Worm (Caenorhabditis elegans) whole organism, young adult: Measurements from ENCODE around the gene T21E8.6.

Source experiments
- B0035.1 ChIP-seq: sonication (generic microtip); optimal IDR thresholded peaks from 2 replicates; lab custom pipeline; 2016; ENCODE audit warnings: missing genetic modification characterization, mild to moderate bottlenecking, missing compliant biosample characterization, missing genotype, missing genetic modification reagents
- B0261.1 ChIP-seq: sonication (generic microtip); optimal IDR thresholded peaks from 2 replicates; lab custom pipeline; 2016; ENCODE audit warnings: mild to moderate bottlenecking, missing genetic modification characterization, moderate library complexity, missing compliant biosample characterization
- C17E4.6 ChIP-seq: fragments of 200-800 bp; sonication (Bioruptor generic); IDR thresholded peaks from 2 replicates; pipeline ENCODE4 v1.3.6; 2022; ENCODE audit warnings: missing genetic modification reagents, missing genetic modification characterization, missing compliant biosample characterization
- D2030.7 ChIP-seq: fragments of 200-800 bp; sonication (Bioruptor generic); IDR thresholded peaks from 2 replicates; pipeline ENCODE4 v1.3.6; 2022; ENCODE audit warnings: missing genetic modification reagents, missing genetic modification characterization, missing compliant biosample characterization
- F23B12.7 ChIP-seq: sonication (generic microtip); optimal IDR thresholded peaks from 2 replicates; lab custom pipeline; 2017; ENCODE audit warnings: missing genetic modification characterization, mild to moderate bottlenecking, missing compliant biosample characterization, antibody characterized with exemption, moderate library complexity; ENCODE audit not compliant: insufficient read depth
- F33H1.4 ChIP-seq: fragments of 200-800 bp; sonication (Bioruptor generic); IDR thresholded peaks from 2 replicates; pipeline ENCODE4 v1.3.6; 2022; ENCODE audit warnings: missing genetic modification reagents, missing genetic modification characterization, missing compliant biosample characterization
- F39B2.1 ChIP-seq: fragments of 200-800 bp; sonication (Bioruptor generic); IDR thresholded peaks from 2 replicates; pipeline ENCODE4 v1.3.6; 2022; ENCODE audit warnings: missing genetic modification reagents, missing genetic modification characterization, missing compliant biosample characterization
- F52B5.7 ChIP-seq: sonication (generic microtip); optimal IDR thresholded peaks from 2 replicates; lab custom pipeline; 2016; ENCODE audit warnings: mild to moderate bottlenecking, missing genetic modification characterization, missing compliant biosample characterization
- K12H6.12 ChIP-seq: fragments of 200-800 bp; sonication (Bioruptor generic); optimal IDR thresholded peaks from 2 replicates; lab custom pipeline; 2018; ENCODE audit warnings: mild to moderate bottlenecking, missing genetic modification characterization, missing compliant biosample characterization
- Y53G8AR.9 ChIP-seq: fragments of 200-800 bp; sonication (Bioruptor generic); conservative IDR thresholded peaks from 2 replicates; pipeline ENCODE4 v1.3.6; 2022; ENCODE audit warnings: missing genetic modification reagents, missing genetic modification characterization, missing compliant biosample characterization
- ZK185.1 ChIP-seq: sonication (generic microtip); optimal IDR thresholded peaks from 2 replicates; lab custom pipeline; 2016; ENCODE audit warnings: mild to moderate bottlenecking, missing genetic modification characterization, missing compliant biosample characterization; ENCODE audit not compliant: poor library complexity, severe bottlenecking
- aptf-2 ChIP-seq: fragments of 200-800 bp; sonication (Bioruptor generic); conservative IDR thresholded peaks from 2 replicates; pipeline ENCODE4 v1.3.6; 2022; ENCODE audit warnings: missing genetic modification reagents, missing genetic modification characterization, missing compliant biosample characterization
- athp-1 ChIP-seq: sonication (generic microtip); optimal IDR thresholded peaks from 2 replicates; lab custom pipeline; 2017; ENCODE audit warnings: mild to moderate bottlenecking, missing genetic modification characterization, missing compliant biosample characterization
- attf-5 ChIP-seq: fragments of 200-800 bp; sonication (Bioruptor generic); optimal IDR thresholded peaks from 2 replicates; lab custom pipeline; 2018; ENCODE audit warnings: mild to moderate bottlenecking, missing genetic modification characterization, missing compliant biosample characterization
- cebp-1 ChIP-seq, 2 experiments: fragments of 200-800 bp in 1 of 2; sonication (Bioruptor generic) in 1 of 2; sonication (generic microtip) in 1 of 2; IDR thresholded peaks in 1 of 2; optimal IDR thresholded peaks in 1 of 2; 2 replicates each; pipeline versions ENCODE4 v1.3.6 to Lab custom; 2017 to 2022; ENCODE audit warnings: missing compliant biosample characterization in 2 of 2, missing genetic modification characterization in 2 of 2, mild to moderate bottlenecking in 1 of 2, missing genetic modification reagents in 1 of 2, moderate library complexity in 1 of 2
- ceh-40 ChIP-seq: fragments of 200-800 bp; sonication (Bioruptor generic); IDR thresholded peaks from 2 replicates; pipeline ENCODE4 v1.3.6; 2022; ENCODE audit warnings: missing genetic modification characterization, missing compliant biosample characterization
- ceh-91 ChIP-seq: fragments of 200-800 bp; sonication (Bioruptor generic); IDR thresholded peaks from 2 replicates; pipeline ENCODE4 v1.3.6; 2022; ENCODE audit warnings: missing genetic modification reagents, missing genetic modification characterization, missing compliant biosample characterization
- chd-7 ChIP-seq: sonication (generic microtip); optimal IDR thresholded peaks from 2 replicates; lab custom pipeline; 2016; ENCODE audit warnings: mild to moderate bottlenecking, missing genetic modification characterization, moderate library complexity, missing compliant biosample characterization
- dox-1 ChIP-seq: fragments of 200-800 bp; sonication (Bioruptor generic); IDR thresholded peaks from 2 replicates; pipeline ENCODE4 v1.3.6; 2022; ENCODE audit warnings: missing genetic modification reagents, missing genetic modification characterization, missing compliant biosample characterization
- egl-44 ChIP-seq: fragments of 200-800 bp; sonication (Bioruptor generic); IDR thresholded peaks from 2 replicates; pipeline ENCODE4 v1.3.6; 2022; ENCODE audit warnings: missing genetic modification reagents, missing genetic modification characterization, missing compliant biosample characterization
- ekl-4 ChIP-seq: fragments of 200-800 bp; sonication (Bioruptor generic); IDR thresholded peaks from 2 replicates; pipeline ENCODE4 v1.3.6; 2022; ENCODE audit warnings: missing genetic modification reagents, missing genetic modification characterization, missing compliant biosample characterization
- gei-17 ChIP-seq: fragments of 200-800 bp; sonication (Bioruptor generic); optimal IDR thresholded peaks from 2 replicates; lab custom pipeline; 2018; ENCODE audit warnings: mild to moderate bottlenecking, missing genetic modification characterization, missing compliant biosample characterization
- him-1 ChIP-seq: sonication (generic microtip); optimal IDR thresholded peaks from 2 replicates; lab custom pipeline; 2016; ENCODE audit warnings: missing genotype, missing genetic modification reagents, missing genetic modification characterization, missing compliant biosample characterization
- hmg-1.2 ChIP-seq: fragments of 200-800 bp; sonication (Bioruptor generic); IDR thresholded peaks from 2 replicates; pipeline ENCODE4 v1.3.6; 2022; ENCODE audit warnings: missing genetic modification reagents, missing genetic modification characterization, missing compliant biosample characterization
- lin-40 ChIP-seq: sonication (generic microtip); optimal IDR thresholded peaks from 2 replicates; lab custom pipeline; 2016; ENCODE audit warnings: missing genetic modification characterization, mild to moderate bottlenecking, missing compliant biosample characterization, missing genotype, missing genetic modification reagents
- lsl-1 ChIP-seq: fragments of 200-800 bp; sonication (Bioruptor generic); optimal IDR thresholded peaks from 2 replicates; lab custom pipeline; 2018; ENCODE audit warnings: mild to moderate bottlenecking, missing genetic modification characterization, moderate library complexity, missing compliant biosample characterization
- madf-6 ChIP-seq: fragments of 200-800 bp; sonication (Bioruptor generic); IDR thresholded peaks from 2 replicates; pipeline ENCODE4 v1.3.6; 2022; ENCODE audit warnings: missing genetic modification reagents, missing genetic modification characterization, missing compliant biosample characterization
- nfya-1 ChIP-seq: sonication (generic microtip); optimal IDR thresholded peaks from 2 replicates; lab custom pipeline; 2017; ENCODE audit warnings: antibody characterized with exemption, missing compliant biosample characterization, missing genetic modification characterization, borderline replicate concordance; ENCODE audit not compliant: insufficient read depth
- nfya-2 ChIP-seq: fragments of 200-800 bp; sonication (Bioruptor generic); IDR thresholded peaks from 2 replicates; pipeline ENCODE4 v1.3.6; 2022; ENCODE audit warnings: missing genetic modification reagents, missing genetic modification characterization, missing compliant biosample characterization
- nhr-179 ChIP-seq: sonication (generic microtip); optimal IDR thresholded peaks from 2 replicates; lab custom pipeline; 2016; ENCODE audit warnings: mild to moderate bottlenecking, missing genetic modification characterization, missing compliant biosample characterization
- nhr-80 ChIP-seq: sonication (generic microtip); optimal IDR thresholded peaks from 2 replicates; lab custom pipeline; 2016; ENCODE audit warnings: missing genetic modification characterization, missing compliant biosample characterization
- rcor-1 ChIP-seq: fragments of 200-800 bp; sonication (Bioruptor generic); IDR thresholded peaks from 2 replicates; pipeline ENCODE4 v1.3.6; 2022; ENCODE audit warnings: missing genetic modification reagents, missing genetic modification characterization, missing compliant biosample characterization
- rec-8 ChIP-seq, 2 experiments: sonication (generic microtip); optimal IDR thresholded peaks; 2 replicates each; lab custom pipeline; 2016; ENCODE audit warnings: mild to moderate bottlenecking in 2 of 2, missing genetic modification characterization in 2 of 2, missing genetic modification reagents in 2 of 2, missing genotype in 2 of 2, missing biosample characterization in 1 of 2, missing compliant biosample characterization in 1 of 2, moderate library complexity in 1 of 2
- snpc-1.1 ChIP-seq: sonication (generic microtip); optimal IDR thresholded peaks from 2 replicates; lab custom pipeline; 2017; ENCODE audit warnings: missing genetic modification characterization, mild to moderate bottlenecking, missing compliant biosample characterization, antibody characterized with exemption, moderate library complexity, missing genotype, missing genetic modification reagents; ENCODE audit not compliant: insufficient read depth
- snpc-1.3 ChIP-seq: sonication (generic microtip); optimal IDR thresholded peaks from 2 replicates; lab custom pipeline; 2017; ENCODE audit warnings: missing genetic modification characterization, mild to moderate bottlenecking, missing compliant biosample characterization, antibody characterized with exemption, moderate library complexity, missing genotype, missing genetic modification reagents; ENCODE audit not compliant: insufficient read depth
- somi-1 ChIP-seq: fragments of 200-800 bp; sonication (Bioruptor generic); optimal IDR thresholded peaks from 2 replicates; lab custom pipeline; 2018; ENCODE audit warnings: mild to moderate bottlenecking, missing genetic modification characterization, missing compliant biosample characterization
- unc-130 ChIP-seq: sonication (generic microtip); optimal IDR thresholded peaks from 2 replicates; lab custom pipeline; 2016; ENCODE audit warnings: missing genetic modification reagents, missing genetic modification characterization, missing compliant biosample characterization
- ztf-22 ChIP-seq: fragments of 200-800 bp; sonication (Bioruptor generic); optimal IDR thresholded peaks from 2 replicates; lab custom pipeline; 2018; ENCODE audit warnings: mild to moderate bottlenecking, missing genetic modification characterization, moderate library complexity, missing compliant biosample characterization
- ztf-25 ChIP-seq: fragments of 200-800 bp; sonication (Bioruptor generic); IDR thresholded peaks from 2 replicates; pipeline ENCODE4 v1.3.6; 2022; ENCODE audit warnings: missing genetic modification reagents, missing genetic modification characterization, missing compliant biosample characterization

Gene T21E8.6

DNA sequence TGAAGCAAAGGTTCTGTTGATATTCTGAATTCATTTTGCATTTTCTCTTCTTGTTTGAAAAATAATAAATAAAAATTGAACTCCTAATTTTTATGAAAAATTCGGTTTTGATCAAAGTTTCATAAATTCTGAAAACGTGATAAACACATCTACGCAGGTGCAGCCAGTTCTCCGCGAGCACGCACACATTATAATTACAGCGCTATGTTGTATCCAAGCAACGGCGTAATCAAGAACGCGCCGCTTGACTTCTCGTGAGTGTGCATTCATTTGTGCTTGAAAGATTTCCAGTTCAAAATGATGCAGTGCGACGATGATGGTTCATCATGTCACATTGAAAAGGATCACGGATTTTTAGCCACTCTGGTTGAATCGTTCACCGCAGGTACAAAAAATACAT is 9.8 kb downstream of the T21E8.6 start, which contains the start of gene F47B10.3:
TSS of gene F47B10.3 (plus strand) at position 301 of the 400 bp plus-strand sequence.
- no peak for TF ChIP-seq B0035.1 (tag; lab: Kevin White, UChicago)
- no peak for TF ChIP-seq D2030.7 (GFP tag; lab: Robert Waterston, UW)
- no peak for TF ChIP-seq egl-44 (GFP tag; lab: Robert Waterston, UW)
- TF ChIP-seq gei-17 = no peak
- TF ChIP-seq rec-8 (tag; optimal IDR thresholded peaks at IDR 0.05; lab: Kevin White, UChicago) = no peak
- TF ChIP-seq rcor-1 (GFP tag; lab: Robert Waterston, UW) = no peak
- TF ChIP-seq C17E4.6 = no peak
- no peak for TF ChIP-seq B0261.1 (tag; lab: Kevin White, UChicago)
- no peak for TF ChIP-seq dox-1
- TF ChIP-seq lsl-1 = no peak
- TF ChIP-seq, all 124 proteins: peak for 0

DNA sequence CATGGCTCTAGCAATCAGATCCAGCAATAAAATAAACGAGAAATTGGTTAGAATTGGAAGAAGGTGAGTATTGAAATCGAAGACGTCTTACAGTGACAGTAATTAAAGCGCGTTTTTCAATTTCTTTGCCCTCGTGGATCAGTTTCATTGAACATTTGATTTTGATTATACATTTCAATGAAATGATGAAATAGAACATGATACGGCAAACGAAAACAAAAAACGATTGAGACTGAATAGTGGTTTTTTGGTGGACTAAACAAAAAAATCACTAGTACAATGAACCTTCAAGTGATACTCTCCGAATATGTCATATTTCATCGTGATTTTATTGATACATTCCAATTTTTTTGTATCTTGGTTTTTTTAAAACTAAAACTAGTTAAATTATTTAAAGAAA is 14.4 kb downstream of the T21E8.6 start, which contains the start of gene haly-1:
TSS of gene haly-1 (minus strand) at position 101 of the 400 bp plus-strand sequence.
- no peak for TF ChIP-seq chd-7
- TF ChIP-seq ceh-91 (GFP tag; lab: Robert Waterston, UW) = no peak
- no peak for TF ChIP-seq madf-6 (GFP tag; lab: Robert Waterston, UW)
- no peak for TF ChIP-seq athp-1
- TF ChIP-seq ekl-4 (GFP tag; lab: Robert Waterston, UW) = no peak
- TF ChIP-seq ceh-40 = no peak
- TF ChIP-seq lsl-1 = no peak

ce11 chrX:10900079-10900724 is 18.1 kb downstream of the T21E8.6 start, which contains the start of gene suca-1:
suca-1 (minus strand) TSS chrX:10900114.
- TF ChIP-seq F52B5.7 (tag; lab: Kevin White, UChicago) (no peak), ztf-25 (GFP tag; lab: Robert Waterston, UW) (no peak), nfya-1 (no peak), aptf-2 (GFP tag; lab: Robert Waterston, UW) (no peak), nhr-80 (tag; lab: Kevin White, UChicago) (peak; percentile 85), ztf-22 (GFP tag; lab: Kevin White, UChicago) (no peak), F33H1.4 (GFP tag; lab: Robert Waterston, UW) (no peak), Y53G8AR.9 (GFP tag; lab: Robert Waterston, UW) (no peak), lin-40 (tag; lab: Kevin White, UChicago) (peak; percentile 8), dox-1 (peak; percentile 45)

DNA sequence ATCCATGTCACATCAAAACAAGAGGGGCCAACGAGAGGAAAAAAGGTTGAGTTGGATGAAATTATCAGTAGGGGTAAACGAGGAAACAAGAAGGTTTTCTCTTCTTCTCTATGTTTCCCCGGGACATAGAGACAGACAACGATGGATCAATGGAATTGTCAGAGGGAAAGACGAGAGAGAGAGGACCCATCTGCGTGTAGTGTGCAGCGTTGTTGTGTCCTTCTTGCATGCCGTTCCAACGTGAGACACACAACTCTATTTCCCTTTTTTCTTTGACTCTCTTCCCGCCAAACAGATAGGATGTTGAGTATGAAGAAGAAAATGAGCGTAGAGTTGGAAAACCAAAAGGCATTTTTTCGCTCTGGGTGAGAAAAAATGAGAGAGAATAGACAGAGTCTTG is 18.9 kb downstream of the T21E8.6 start:
- peak; percentile 40; the same call in 1 of the 2 replicates for TF ChIP-seq hmg-1.2
- TF ChIP-seq nhr-80 (tag; lab: Kevin White, UChicago) = no peak
- TF ChIP-seq ZK185.1 (tag; lab: Kevin White, UChicago) = peak; percentile 31
- no peak for TF ChIP-seq egl-44 (GFP tag; lab: Robert Waterston, UW)
- peak; percentile 46 for TF ChIP-seq lin-40 (tag; lab: Kevin White, UChicago)
- TF ChIP-seq cebp-1 (GFP tag; IDR thresholded peaks at IDR 0.05; lab: Robert Waterston, UW) = no peak
- peak; percentile 35 for TF ChIP-seq cebp-1 (tag; optimal IDR thresholded peaks at IDR 0.05; lab: Kevin White, UChicago)
- TF ChIP-seq nhr-179 (tag; lab: Kevin White, UChicago) = no peak
- TF ChIP-seq him-1 (tag; lab: Kevin White, UChicago) = no peak
- TF ChIP-seq dox-1 = peak; percentile 49; the same call in 1 of the 2 replicates
- TF ChIP-seq unc-130 = no peak
- TF ChIP-seq snpc-1.1 (tag; lab: Kevin White, UChicago) = no peak
- TF ChIP-seq snpc-1.3 (tag; lab: Kevin White, UChicago) = no peak
- peak; percentile 45 for TF ChIP-seq chd-7
- TF ChIP-seq nfya-2 (GFP tag; lab: Robert Waterston, UW) = no peak
- no peak for TF ChIP-seq ceh-91 (GFP tag; lab: Robert Waterston, UW)
- no peak for TF ChIP-seq F39B2.1
- TF ChIP-seq somi-1 (GFP tag; lab: Kevin White, UChicago) = peak; percentile 45
- TF ChIP-seq attf-5 (GFP tag; lab: Kevin White, UChicago) = peak; percentile 53
- TF ChIP-seq F23B12.7 (tag; lab: Kevin White, UChicago) = no peak
- TF ChIP-seq K12H6.12 (tag; lab: Kevin White, UChicago) = peak; percentile 57
